Worm (Caenorhabditis elegans) whole organism, late embryonic: Measurements from ENCODE around the gene ZC317.6.

ENCODE experiments used
- ceh-30 ChIP-seq: fragments of 150-350 bp; optimal IDR thresholded peaks from 2 replicates; lab custom pipeline; 2014; ENCODE audit warnings: missing biosample characterization, missing genetic modification characterization
- hlh-15 ChIP-seq: sonication (generic microtip); optimal IDR thresholded peaks from 2 replicates; lab custom pipeline; 2016; ENCODE audit warnings: missing genetic modification characterization, missing compliant biosample characterization
- nhr-11 ChIP-seq: fragments of 150-350 bp; optimal IDR thresholded peaks from 2 replicates; lab custom pipeline; 2014; ENCODE audit warnings: missing biosample characterization, missing genetic modification characterization

- TF ChIP-seq hlh-15 (tag; lab: Kevin White, UChicago), result no peak
- TF ChIP-seq ceh-30 (tag; lab: Kevin White, UChicago), result no peak
- TF ChIP-seq nhr-11 (tag; lab: Kevin White, UChicago), result no peak
These were observed 3.1 kb downstream of the ZC317.6 start, which contains the start of gene srg-68 for ce11 chrV:5465335-5465734.
